Worm (Caenorhabditis elegans) whole organism, L2 larva: Measurements from ENCODE around the gene hlh-29.

Source experiments
- C34F6.9 ChIP-seq: fragments of 150-350 bp; optimal IDR thresholded peaks from 2 replicates; lab custom pipeline; 2014; ENCODE audit warnings: missing biosample characterization, missing genetic modification characterization
- F13H6.1 ChIP-seq: sonication (generic microtip); optimal IDR thresholded peaks from 2 replicates; lab custom pipeline; 2016; ENCODE audit warnings: missing genetic modification characterization, missing compliant biosample characterization
- R02D3.7 ChIP-seq: fragments of 150-350 bp; optimal IDR thresholded peaks from 2 replicates; lab custom pipeline; 2014; ENCODE audit warnings: missing biosample characterization, missing genetic modification characterization
- Y55F3AM.14 ChIP-seq: fragments of 200-800 bp; sonication (Bioruptor generic); optimal IDR thresholded peaks from 2 replicates; lab custom pipeline; 2018; ENCODE audit warnings: mild to moderate bottlenecking, missing genetic modification characterization, missing compliant biosample characterization
- ZK546.5 ChIP-seq: sonication (generic microtip); optimal IDR thresholded peaks from 2 replicates; lab custom pipeline; 2017; ENCODE audit warnings: missing biosample characterization, missing genetic modification characterization
- alr-1 ChIP-seq: fragments of 150-350 bp; optimal IDR thresholded peaks from 2 replicates; lab custom pipeline; 2014; ENCODE audit warnings: missing biosample characterization, missing genetic modification characterization
- aly-2 ChIP-seq: fragments of 150-350 bp; optimal IDR thresholded peaks from 2 replicates; lab custom pipeline; 2014; ENCODE audit warnings: missing biosample characterization, missing genetic modification characterization
- ama-1 ChIP-seq: fragments of 150-350 bp; optimal IDR thresholded peaks from 2 replicates; lab custom pipeline; 2018; ENCODE audit warnings: inconsistent platforms
- blmp-1 ChIP-seq: sonication (generic microtip); optimal IDR thresholded peaks from 2 replicates; lab custom pipeline; 2017; ENCODE audit warnings: missing genetic modification characterization, mild to moderate bottlenecking, missing compliant biosample characterization, antibody characterized with exemption, moderate library complexity; ENCODE audit not compliant: insufficient read depth
- ceh-16 ChIP-seq: fragments of 150-350 bp; optimal IDR thresholded peaks from 2 replicates; lab custom pipeline; 2014; ENCODE audit warnings: missing biosample characterization, missing genetic modification characterization
- ceh-82 ChIP-seq: fragments of 150-350 bp; optimal IDR thresholded peaks from 2 replicates; lab custom pipeline; 2014; ENCODE audit warnings: missing biosample characterization, missing genetic modification characterization
- crh-2 ChIP-seq: sonication (generic microtip); optimal IDR thresholded peaks from 2 replicates; lab custom pipeline; 2017; ENCODE audit warnings: missing biosample characterization, missing genetic modification characterization
- dmd-4 ChIP-seq: sonication (generic microtip); optimal IDR thresholded peaks from 2 replicates; lab custom pipeline; 2017; ENCODE audit warnings: missing biosample characterization, missing genetic modification characterization
- egl-27 ChIP-seq: sonication (generic microtip); optimal IDR thresholded peaks from 3 replicates; lab custom pipeline; 2017; ENCODE audit warnings: missing biosample characterization, missing genetic modification reagents, missing genetic modification characterization
- elt-1 ChIP-seq: fragments of 150-350 bp; optimal IDR thresholded peaks from 2 replicates; lab custom pipeline; 2014; ENCODE audit warnings: missing biosample characterization, missing genetic modification characterization
- elt-3 ChIP-seq: sonication (generic microtip); optimal IDR thresholded peaks from 2 replicates; lab custom pipeline; 2017; ENCODE audit warnings: missing biosample characterization, missing genetic modification characterization
- fos-1 ChIP-seq: fragments of 150-350 bp; optimal IDR thresholded peaks from 2 replicates; lab custom pipeline; 2014; ENCODE audit warnings: missing biosample characterization, missing genetic modification characterization
- gmeb-1 ChIP-seq: fragments of 150-350 bp; optimal IDR thresholded peaks from 2 replicates; lab custom pipeline; 2014; ENCODE audit warnings: missing biosample characterization, missing genetic modification characterization
- lin-11 ChIP-seq: fragments of 150-350 bp; sonication (generic microtip); optimal IDR thresholded peaks from 2 replicates; lab custom pipeline; 2014; ENCODE audit warnings: missing biosample characterization, missing genetic modification characterization, inconsistent platforms, mixed read lengths
- lin-13 ChIP-seq: fragments of 150-350 bp; optimal IDR thresholded peaks from 2 replicates; lab custom pipeline; 2014; ENCODE audit warnings: missing biosample characterization, missing genetic modification reagents, missing genetic modification characterization
- lin-39 ChIP-seq: fragments of 150-350 bp; optimal IDR thresholded peaks from 2 replicates; lab custom pipeline; 2014; ENCODE audit warnings: missing biosample characterization, missing genetic modification reagents, missing genetic modification characterization
- lsy-2 ChIP-seq, 2 experiments: fragments of 150-350 bp in 1 of 2; sonication (generic microtip) in 1 of 2; optimal IDR thresholded peaks; 2 replicates each; lab custom pipeline; 2014 to 2017; ENCODE audit warnings: missing biosample characterization in 2 of 2, missing genetic modification characterization in 2 of 2
- mab-5 ChIP-seq: fragments of 150-350 bp; optimal IDR thresholded peaks from 2 replicates; lab custom pipeline; 2014; ENCODE audit warnings: missing biosample characterization, missing genetic modification characterization
- mbf-1 ChIP-seq: sonication (generic microtip); optimal IDR thresholded peaks from 2 replicates; lab custom pipeline; 2017; ENCODE audit warnings: missing biosample characterization, missing genetic modification characterization
- mdl-1 ChIP-seq, 2 experiments: fragments of 150-350 bp in 1 of 2; sonication (generic microtip) in 1 of 2; optimal IDR thresholded peaks; 2 replicates each; lab custom pipeline; 2017; ENCODE audit warnings: missing biosample characterization in 2 of 2, missing genetic modification characterization in 2 of 2
- nhr-10 ChIP-seq: sonication (generic microtip); optimal IDR thresholded peaks from 2 replicates; lab custom pipeline; 2017; ENCODE audit warnings: missing biosample characterization, missing genetic modification characterization
- nhr-11 ChIP-seq: fragments of 150-350 bp; optimal IDR thresholded peaks from 2 replicates; lab custom pipeline; 2014; ENCODE audit warnings: missing biosample characterization, missing genetic modification characterization
- nhr-12 ChIP-seq: fragments of 150-350 bp; optimal IDR thresholded peaks from 2 replicates; lab custom pipeline; 2014; ENCODE audit warnings: missing biosample characterization, missing genetic modification characterization
- nhr-129 ChIP-seq: fragments of 150-350 bp; optimal IDR thresholded peaks from 2 replicates; lab custom pipeline; 2014; ENCODE audit warnings: missing biosample characterization, missing genetic modification characterization
- nhr-21 ChIP-seq: fragments of 150-350 bp; optimal IDR thresholded peaks from 2 replicates; lab custom pipeline; 2014; ENCODE audit warnings: missing biosample characterization, missing genetic modification characterization
- nhr-23 ChIP-seq: fragments of 150-350 bp; optimal IDR thresholded peaks from 2 replicates; lab custom pipeline; 2014; ENCODE audit warnings: missing biosample characterization, missing genetic modification reagents, missing genetic modification characterization
- nhr-237 ChIP-seq: fragments of 150-350 bp; optimal IDR thresholded peaks from 2 replicates; lab custom pipeline; 2014; ENCODE audit warnings: missing biosample characterization, missing genetic modification characterization
- nhr-25 ChIP-seq: fragments of 150-350 bp; sonication (generic microtip); optimal IDR thresholded peaks from 3 replicates; lab custom pipeline; 2014; ENCODE audit warnings: missing biosample characterization, missing genetic modification characterization
- nhr-6 ChIP-seq: fragments of 150-350 bp; optimal IDR thresholded peaks from 2 replicates; lab custom pipeline; 2014; ENCODE audit warnings: missing biosample characterization, missing genetic modification characterization
- nhr-77 ChIP-seq: fragments of 150-350 bp; optimal IDR thresholded peaks from 2 replicates; lab custom pipeline; 2014; ENCODE audit warnings: missing biosample characterization, missing genetic modification characterization
- peb-1 ChIP-seq: fragments of 150-350 bp; optimal IDR thresholded peaks from 2 replicates; lab custom pipeline; 2014; ENCODE audit warnings: missing biosample characterization, missing genetic modification characterization
- sem-4 ChIP-seq: fragments of 150-350 bp; optimal IDR thresholded peaks from 2 replicates; lab custom pipeline; 2014; ENCODE audit warnings: missing biosample characterization, missing genetic modification reagents, missing genetic modification characterization
- skn-1 ChIP-seq: sonication (generic microtip); optimal IDR thresholded peaks from 2 replicates; lab custom pipeline; 2017; ENCODE audit warnings: missing biosample characterization, missing genetic modification characterization
- sma-3 ChIP-seq: sonication (generic microtip); optimal IDR thresholded peaks from 2 replicates; lab custom pipeline; 2016; ENCODE audit warnings: missing genetic modification reagents, missing genetic modification characterization, missing compliant biosample characterization
- sma-9 ChIP-seq, 2 experiments: fragments of 150-350 bp in 1 of 2; sonication (generic microtip) in 1 of 2; optimal IDR thresholded peaks; 2 replicates each; lab custom pipeline; 2014 to 2016; ENCODE audit warnings: missing genetic modification characterization in 2 of 2, mild to moderate bottlenecking in 1 of 2, missing biosample characterization in 1 of 2, missing compliant biosample characterization in 1 of 2, missing genetic modification reagents in 1 of 2, moderate library complexity in 1 of 2
- snpc-4 ChIP-seq: fragments of 150-350 bp; optimal IDR thresholded peaks from 2 replicates; lab custom pipeline; 2014; ENCODE audit warnings: missing biosample characterization, missing genetic modification characterization
- unc-39 ChIP-seq: fragments of 150-350 bp; optimal IDR thresholded peaks from 2 replicates; lab custom pipeline; 2014; ENCODE audit warnings: missing biosample characterization, missing genetic modification characterization
- unc-55 ChIP-seq: fragments of 150-350 bp; sonication (generic microtip); optimal IDR thresholded peaks from 3 replicates; lab custom pipeline; 2014; ENCODE audit warnings: missing biosample characterization, missing genetic modification reagents, missing genetic modification characterization
- unc-62 ChIP-seq: fragments of 150-350 bp; optimal IDR thresholded peaks from 2 replicates; lab custom pipeline; 2014; ENCODE audit warnings: missing biosample characterization, missing genetic modification reagents, missing genetic modification characterization
- zag-1 ChIP-seq: fragments of 150-350 bp; optimal IDR thresholded peaks from 2 replicates; lab custom pipeline; 2014; ENCODE audit warnings: missing biosample characterization, missing genetic modification characterization
- ztf-1 ChIP-seq: fragments of 200-800 bp; sonication (Bioruptor generic); conservative IDR thresholded peaks from 2 replicates; pipeline ENCODE4 v1.3.6; 2022; ENCODE audit warnings: missing genetic modification characterization, missing compliant biosample characterization
- ztf-11 ChIP-seq: sonication (generic microtip); optimal IDR thresholded peaks from 2 replicates; lab custom pipeline; 2017; ENCODE audit warnings: missing biosample characterization, missing genetic modification characterization
- ztf-4 ChIP-seq: fragments of 150-350 bp; optimal IDR thresholded peaks from 2 replicates; lab custom pipeline; 2014; ENCODE audit warnings: missing biosample characterization, missing genetic modification characterization

Gene hlh-29

ce11 chrX:17514422-17514821, 34.0 kb downstream of the hlh-29 start:
- TF ChIP-seq F13H6.1 (tag; lab: Kevin White, UChicago) (peak; percentile 36), unc-39 (tag; lab: Kevin White, UChicago) (no peak), nhr-77 (tag; lab: Kevin White, UChicago) (no peak), sma-9 (GFP tag; optimal IDR thresholded peaks at IDR 0.05; lab: Kevin White, UChicago) (peak; percentile 12), sma-9 (tag; optimal IDR thresholded peaks at IDR 0.05; lab: Kevin White, UChicago) (no peak), ceh-82 (tag; lab: Kevin White, UChicago) (no peak), dmd-4 (tag; lab: Kevin White, UChicago) (no peak), unc-55 (peak; percentile 38), nhr-12 (no peak)

- no peak for TF ChIP-seq alr-1 (tag; lab: Kevin White, UChicago)
- no peak for TF ChIP-seq nhr-11 (tag; lab: Kevin White, UChicago)
- TF ChIP-seq Y55F3AM.14 (GFP tag; lab: Kevin White, UChicago), result peak; percentile 89
- TF ChIP-seq ztf-1 (GFP tag; lab: Robert Waterston, UW), result no peak
- no peak for TF ChIP-seq mbf-1
- TF ChIP-seq ceh-82 (tag; lab: Kevin White, UChicago), result peak; percentile 64
- TF ChIP-seq nhr-21 (tag; lab: Kevin White, UChicago), result peak; percentile 79
- TF ChIP-seq peb-1, result no peak
- TF ChIP-seq mab-5 (tag; lab: Kevin White, UChicago), result peak; percentile 74
- TF ChIP-seq mdl-1 (tag; optimal IDR thresholded peaks at IDR 0.05; lab: Kevin White, UChicago), result peak; percentile 88 to 93
- TF ChIP-seq zag-1 (tag; lab: Kevin White, UChicago), result peak; percentile 88
- TF ChIP-seq elt-1 (tag; lab: Kevin White, UChicago), result no peak
- TF ChIP-seq crh-2, result peak; percentile 93
- no peak for TF ChIP-seq ZK546.5 (tag; lab: Kevin White, UChicago)
- peak; percentile 61 for TF ChIP-seq lin-11 (tag; lab: Kevin White, UChicago)
- TF ChIP-seq nhr-77 (tag; lab: Kevin White, UChicago), result no peak
- TF ChIP-seq ceh-16 (tag; lab: Kevin White, UChicago), result peak; percentile 34
- no peak for TF ChIP-seq lin-39 (tag; lab: Kevin White, UChicago)
- no peak for TF ChIP-seq ama-1 (lab: Kevin White, UChicago)
- peak; percentile 85 for TF ChIP-seq ztf-4 (tag; lab: Kevin White, UChicago)
- TF ChIP-seq C34F6.9 (tag; lab: Kevin White, UChicago), result peak; percentile 92
- peak; percentile 58 for TF ChIP-seq blmp-1
- TF ChIP-seq unc-55, result peak; percentile 92
- no peak for TF ChIP-seq elt-3
- TF ChIP-seq sma-9 (GFP tag; optimal IDR thresholded peaks at IDR 0.05; lab: Kevin White, UChicago), result peak; percentile 98
- peak; percentile 92 for TF ChIP-seq sma-9 (tag; optimal IDR thresholded peaks at IDR 0.05; lab: Kevin White, UChicago)
- TF ChIP-seq R02D3.7 (tag; lab: Kevin White, UChicago), result no peak
- TF ChIP-seq nhr-10 (tag; lab: Kevin White, UChicago), result peak; percentile 60
- TF ChIP-seq lsy-2 (tag; optimal IDR thresholded peaks at IDR 0.05; lab: Kevin White, UChicago), result peak; percentile 58 to 85
- no peak for TF ChIP-seq skn-1 (tag; lab: Kevin White, UChicago)
- TF ChIP-seq egl-27 (tag; lab: Kevin White, UChicago), result peak; percentile 89
- peak; percentile 53 for TF ChIP-seq unc-62 (GFP tag; lab: Kevin White, UChicago)
- no peak for TF ChIP-seq aly-2 (tag; lab: Kevin White, UChicago)
- TF ChIP-seq snpc-4, result peak; percentile 73
- TF ChIP-seq nhr-129 (tag; lab: Kevin White, UChicago), result peak; percentile 96
- TF ChIP-seq nhr-6 (tag; lab: Kevin White, UChicago), result peak; percentile 75
- no peak for TF ChIP-seq nhr-23 (tag; lab: Kevin White, UChicago)
- no peak for TF ChIP-seq ztf-11 (tag; lab: Kevin White, UChicago)
- peak; percentile 86 for TF ChIP-seq nhr-25 (tag; lab: Kevin White, UChicago)
- no peak for TF ChIP-seq nhr-237 (tag; lab: Kevin White, UChicago)
- peak; percentile 89 for TF ChIP-seq fos-1 (tag; lab: Kevin White, UChicago)
- TF ChIP-seq lin-13 (GFP tag; lab: Kevin White, UChicago), result peak; percentile 80
- TF ChIP-seq dmd-4 (tag; lab: Kevin White, UChicago), result no peak
- peak; percentile 89 for TF ChIP-seq sem-4
- peak; percentile 96 for TF ChIP-seq F13H6.1 (tag; lab: Kevin White, UChicago)
- no peak for TF ChIP-seq unc-39 (tag; lab: Kevin White, UChicago)
- TF ChIP-seq nhr-12, result no peak
- peak; percentile 10 for TF ChIP-seq gmeb-1 (tag; lab: Kevin White, UChicago)
- peak; percentile 74 for TF ChIP-seq sma-3
Observed at ce11 chrX:17513507-17514113, 34.8 kb downstream of the hlh-29 start, which contains the start of gene nhr-1. Gene nhr-1, plus strand, starts transcription at chrX:17514063.
